Worm (Caenorhabditis elegans) whole organism, L1 larva: ENCODE results near the gene H03E18.1.

Experiments used
- Y116A8C.19 ChIP-seq: sonication (generic microtip); optimal IDR thresholded peaks from 2 replicates; lab custom pipeline; 2016; ENCODE audit warnings: missing compliant biosample characterization, missing genetic modification characterization, borderline replicate concordance
- ama-1 ChIP-seq: fragments of 150-350 bp; optimal IDR thresholded peaks from 2 replicates; lab custom pipeline; 2014
- blmp-1 ChIP-seq: fragments of 150-350 bp; optimal IDR thresholded peaks from 2 replicates; lab custom pipeline; 2014; ENCODE audit warnings: missing biosample characterization, missing genetic modification characterization
- ceh-63 ChIP-seq: fragments of 200-800 bp; sonication (Bioruptor generic); optimal IDR thresholded peaks from 2 replicates; lab custom pipeline; 2018; ENCODE audit warnings: mild to moderate bottlenecking, missing genetic modification characterization, missing compliant biosample characterization
- ceh-8 ChIP-seq: fragments of 200-800 bp; sonication (Bioruptor generic); optimal IDR thresholded peaks from 2 replicates; lab custom pipeline; 2018; ENCODE audit warnings: mild to moderate bottlenecking, missing genetic modification characterization, moderate library complexity, missing compliant biosample characterization
- ceh-82 ChIP-seq, 3 experiments: fragments of 150-350 bp in 1 of 3; sonication (generic microtip) in 2 of 3; optimal IDR thresholded peaks; 2 replicates each; lab custom pipeline; 2014 to 2017; ENCODE audit warnings: missing biosample characterization in 3 of 3, missing genetic modification characterization in 3 of 3
- ceh-88 ChIP-seq: fragments of 200-800 bp; sonication (Bioruptor generic); IDR thresholded peaks from 2 replicates; pipeline ENCODE4 v1.3.6; 2022; ENCODE audit warnings: missing genetic modification characterization, missing compliant biosample characterization
- ces-1 ChIP-seq: fragments of 150-350 bp; optimal IDR thresholded peaks from 2 replicates; lab custom pipeline; 2014; ENCODE audit warnings: missing biosample characterization, missing genetic modification reagents, missing genetic modification characterization
- efl-1 ChIP-seq, 4 experiments: fragments of 150-350 bp; optimal IDR thresholded peaks in 3 of 4; peaks in 1 of 4; 1 replicate in 1 of 4; 2 replicates in 3 of 4; lab custom pipeline; 2014; ENCODE audit warnings: missing biosample characterization in 2 of 4, missing genetic modification characterization in 2 of 4, missing genetic modification reagents in 2 of 4
- efl-3 ChIP-seq: fragments of 200-800 bp; sonication (Bioruptor generic); optimal IDR thresholded peaks from 2 replicates; lab custom pipeline; 2018; ENCODE audit warnings: mild to moderate bottlenecking, missing genetic modification characterization, missing compliant biosample characterization
- egl-13 ChIP-seq: sonication (generic microtip); optimal IDR thresholded peaks from 2 replicates; lab custom pipeline; 2016; ENCODE audit warnings: missing genotype, missing genetic modification reagents, missing genetic modification characterization, missing compliant biosample characterization
- elt-2 ChIP-seq: sonication (generic microtip); optimal IDR thresholded peaks from 2 replicates; lab custom pipeline; 2016; ENCODE audit warnings: missing genetic modification characterization, mild to moderate bottlenecking, inconsistent platforms, missing compliant biosample characterization, missing genetic modification reagents
- fkh-10 ChIP-seq: sonication (generic microtip); optimal IDR thresholded peaks from 2 replicates; lab custom pipeline; 2017; ENCODE audit warnings: missing biosample characterization, missing genetic modification reagents, missing genetic modification characterization
- grh-1 ChIP-seq: fragments of 200-800 bp; sonication (Bioruptor generic); IDR thresholded peaks from 2 replicates; pipeline ENCODE4 v1.3.6; 2022; ENCODE audit warnings: missing genetic modification reagents, missing genetic modification characterization, missing compliant biosample characterization
- hlh-17 ChIP-seq: fragments of 200-800 bp; sonication (Bioruptor generic); optimal IDR thresholded peaks from 2 replicates; lab custom pipeline; 2018; ENCODE audit warnings: missing genetic modification characterization, mild to moderate bottlenecking, missing compliant biosample characterization, moderate library complexity, borderline replicate concordance
- irx-1 ChIP-seq: sonication (generic microtip); optimal IDR thresholded peaks from 2 replicates; lab custom pipeline; 2016; ENCODE audit warnings: missing genetic modification characterization, missing compliant biosample characterization
- isw-1 ChIP-seq: fragments of 200-800 bp; sonication (Bioruptor generic); IDR thresholded peaks from 2 replicates; pipeline ENCODE4 v1.3.6; 2022; ENCODE audit warnings: missing genetic modification characterization, missing compliant biosample characterization
- jun-1 ChIP-seq: fragments of 150-350 bp; optimal IDR thresholded peaks from 2 replicates; lab custom pipeline; 2014; ENCODE audit warnings: missing biosample characterization, missing genetic modification reagents, missing genetic modification characterization
- lin-13 ChIP-seq: fragments of 150-350 bp; optimal IDR thresholded peaks from 2 replicates; lab custom pipeline; 2014; ENCODE audit warnings: missing biosample characterization, missing genetic modification reagents, missing genetic modification characterization
- mab-9 ChIP-seq: fragments of 200-800 bp; sonication (Bioruptor generic); IDR thresholded peaks from 2 replicates; pipeline ENCODE4 v1.3.6; 2022; ENCODE audit warnings: missing genetic modification reagents, missing genetic modification characterization, missing compliant biosample characterization
- nhr-11 ChIP-seq: fragments of 150-350 bp; optimal IDR thresholded peaks from 2 replicates; lab custom pipeline; 2014; ENCODE audit warnings: missing biosample characterization, missing genetic modification characterization
- nhr-19 ChIP-seq: fragments of 200-800 bp; sonication (Bioruptor generic); conservative IDR thresholded peaks from 2 replicates; pipeline ENCODE4 v1.3.6; 2022; ENCODE audit warnings: missing genetic modification characterization, missing compliant biosample characterization
- nhr-20 ChIP-seq: sonication (generic microtip); optimal IDR thresholded peaks from 2 replicates; lab custom pipeline; 2016; ENCODE audit warnings: mild to moderate bottlenecking, missing genetic modification characterization, missing compliant biosample characterization
- nhr-237 ChIP-seq: fragments of 150-350 bp; optimal IDR thresholded peaks from 2 replicates; lab custom pipeline; 2014; ENCODE audit warnings: missing biosample characterization, missing genetic modification characterization
- nhr-28 ChIP-seq: fragments of 150-350 bp; optimal IDR thresholded peaks from 2 replicates; lab custom pipeline; 2014; ENCODE audit warnings: missing biosample characterization, missing genetic modification characterization
- nhr-76 ChIP-seq: sonication (generic microtip); optimal IDR thresholded peaks from 2 replicates; lab custom pipeline; 2017; ENCODE audit warnings: missing biosample characterization, missing genetic modification characterization
- pqm-1 ChIP-seq: sonication (generic microtip); optimal IDR thresholded peaks from 3 replicates; lab custom pipeline; 2017; ENCODE audit warnings: missing biosample characterization, missing genetic modification characterization
- rnt-1 ChIP-seq: sonication (generic microtip); optimal IDR thresholded peaks from 2 replicates; lab custom pipeline; 2016; ENCODE audit warnings: mild to moderate bottlenecking, missing genetic modification characterization, moderate library complexity, missing compliant biosample characterization
- snpc-4 ChIP-seq: fragments of 150-350 bp; optimal IDR thresholded peaks from 2 replicates; lab custom pipeline; 2014; ENCODE audit warnings: missing biosample characterization, missing genetic modification characterization
- sox-4 ChIP-seq: sonication (generic microtip); optimal IDR thresholded peaks from 2 replicates; lab custom pipeline; 2016; ENCODE audit warnings: missing genetic modification characterization, missing compliant biosample characterization
- sptf-1 ChIP-seq: fragments of 150-350 bp; optimal IDR thresholded peaks from 2 replicates; lab custom pipeline; 2014; ENCODE audit warnings: missing biosample characterization, missing genetic modification characterization
- tlp-1 ChIP-seq: fragments of 150-350 bp; optimal IDR thresholded peaks from 2 replicates; lab custom pipeline; 2014; ENCODE audit warnings: missing biosample characterization, missing genetic modification characterization
- unc-98 ChIP-seq: fragments of 200-800 bp; sonication (Bioruptor generic); IDR thresholded peaks from 2 replicates; pipeline ENCODE4 v1.3.6; 2022; ENCODE audit warnings: missing genetic modification characterization, missing compliant biosample characterization
- vab-15 ChIP-seq: sonication (generic microtip); optimal IDR thresholded peaks from 2 replicates; lab custom pipeline; 2017; ENCODE audit warnings: missing genotype, mild to moderate bottlenecking, missing genetic modification characterization, missing compliant biosample characterization

The H03E18.1 gene

DNA sequence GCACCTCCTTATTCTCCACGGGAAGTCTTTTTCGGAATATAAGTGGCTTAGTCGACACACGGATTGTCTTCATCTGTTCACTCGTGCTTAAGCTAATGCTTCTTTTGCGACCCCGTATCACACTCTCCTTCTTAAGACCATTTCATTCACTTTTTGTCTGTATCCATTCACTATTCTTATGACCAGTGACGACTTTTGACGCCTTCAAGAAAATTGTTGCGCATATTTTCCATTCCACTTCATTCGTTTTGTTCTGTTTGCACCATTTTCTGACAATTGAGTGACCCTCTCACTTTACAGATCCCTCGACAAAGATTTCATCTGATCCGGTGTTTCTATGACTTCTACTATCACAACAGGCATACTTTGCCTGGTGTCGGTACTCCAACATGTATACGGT is at the start of gene H03E18.1:
Gene H03E18.1, plus strand, starts transcription at position 301 of the 400 bp plus-strand sequence.
- TF ChIP-seq jun-1 (tag; lab: Kevin White, UChicago) (no peak), ceh-63 (GFP tag; lab: Kevin White, UChicago) (no peak), sox-4 (tag; lab: Kevin White, UChicago) (no peak), snpc-4 (tag; lab: Kevin White, UChicago) (no peak), ceh-8 (no peak), efl-1 (optimal IDR thresholded peaks at IDR 0.05; lab: Kevin White, UChicago) (no peak), efl-1 (GFP tag; optimal IDR thresholded peaks at IDR 0.05 in 1 of 2; lab: Kevin White, UChicago) (peak in 1 of 2 experiments; percentile 44), ceh-88 (no peak), nhr-237 (tag; lab: Kevin White, UChicago) (no peak), hlh-17 (GFP tag; lab: Kevin White, UChicago) (no peak)
- TF ChIP-seq, all 84 proteins: peak for 1

DNA sequence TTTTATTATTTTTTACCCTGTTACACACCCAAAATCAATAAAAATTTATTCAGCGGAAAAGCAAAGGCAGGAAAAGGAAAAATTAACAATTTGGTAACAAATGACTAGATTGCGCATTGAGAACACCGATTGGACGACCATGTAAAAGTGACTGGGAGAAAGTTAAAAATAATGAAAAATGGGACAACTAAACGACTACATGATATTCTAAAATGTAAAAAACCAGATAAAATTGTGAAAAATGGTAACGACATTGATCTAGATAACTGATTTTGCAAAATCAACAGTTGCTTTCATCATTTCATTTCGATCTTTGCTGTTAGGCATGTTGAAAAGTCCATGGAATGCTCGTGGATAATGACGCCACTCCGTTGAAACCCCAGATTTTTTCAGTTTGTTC is 47.9 kb upstream of the H03E18.1 start:
- TF ChIP-seq vab-15 (tag; lab: Kevin White, UChicago) (no peak), nhr-20 (tag; lab: Kevin White, UChicago) (no peak), nhr-11 (tag; lab: Kevin White, UChicago) (no peak), sptf-1 (tag; lab: Kevin White, UChicago) (no peak), nhr-28 (tag; lab: Kevin White, UChicago) (no peak), irx-1 (tag; lab: Kevin White, UChicago) (no peak), hlh-17 (GFP tag; lab: Kevin White, UChicago) (no peak), rnt-1 (tag; lab: Kevin White, UChicago) (no peak), tlp-1 (tag; lab: Kevin White, UChicago) (no peak), lin-13 (no peak), Y116A8C.19 (no peak), nhr-76 (tag; lab: Kevin White, UChicago) (no peak), unc-98 (GFP tag; lab: Robert Waterston, UW) (no peak), fkh-10 (GFP tag; lab: Kevin White, UChicago) (no peak), pqm-1 (tag; lab: Kevin White, UChicago) (no peak), ces-1 (GFP tag; lab: Kevin White, UChicago) (no peak), nhr-19 (GFP tag; lab: Robert Waterston, UW) (no peak), ceh-82 (tag; optimal IDR thresholded peaks at IDR 0.05; lab: Kevin White, UChicago) (no peak), elt-2 (tag; lab: Kevin White, UChicago) (no peak), ama-1 (lab: Kevin White, UChicago) (no peak)

DNA sequence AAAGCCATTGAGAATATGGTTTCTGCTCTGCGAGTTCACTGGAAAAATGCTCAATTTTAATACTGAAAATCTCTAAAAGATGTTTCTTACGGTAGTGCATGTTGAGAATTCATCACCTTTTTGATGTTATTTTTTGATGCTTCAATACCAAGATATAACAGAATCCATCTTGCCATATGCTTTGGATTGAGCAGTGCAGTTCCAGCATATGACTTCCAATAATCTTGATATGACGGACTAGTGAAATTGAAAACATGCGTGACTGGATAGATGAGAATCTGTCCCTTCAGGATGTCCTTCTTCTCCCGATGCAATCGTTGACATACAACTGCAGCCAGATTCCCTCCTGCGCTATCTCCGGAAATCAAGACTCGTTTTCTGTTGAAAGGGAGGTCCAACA is 46.7 kb upstream of the H03E18.1 start:
- no peak for TF ChIP-seq egl-13
- TF ChIP-seq blmp-1 (tag; lab: Kevin White, UChicago), result peak; percentile 48

DNA sequence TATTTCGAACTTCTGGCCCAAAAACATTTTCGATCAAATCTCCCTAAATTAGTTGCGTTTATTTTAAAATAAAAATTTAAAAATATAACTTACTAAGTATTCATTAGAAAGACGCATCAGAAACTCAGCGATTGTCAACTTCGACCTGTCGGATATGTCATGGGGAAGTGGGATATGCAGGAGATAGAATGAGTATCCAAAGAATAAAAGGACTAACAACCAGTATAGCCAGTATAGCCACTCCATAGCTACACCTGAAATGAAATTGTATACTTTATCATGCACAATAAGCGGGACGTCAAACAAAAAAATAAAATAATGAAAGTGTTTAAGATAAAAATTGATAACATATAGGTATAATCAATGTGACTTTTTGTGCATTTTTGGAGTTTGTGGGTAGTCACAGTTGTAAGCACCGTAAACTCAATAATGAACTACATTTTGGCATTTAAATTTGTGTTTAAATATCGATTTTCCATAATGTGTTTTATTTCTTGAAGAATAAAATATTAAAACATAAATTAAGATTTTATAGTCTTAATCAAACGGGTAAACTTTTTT is 44.5 kb upstream of the H03E18.1 start, which contains the start of gene F16F9.4:
Gene F16F9.4, minus strand, starts transcription at position 276 of the 561 bp plus-strand sequence.
- no peak for TF ChIP-seq efl-3 (GFP tag; lab: Kevin White, UChicago)
- no peak for TF ChIP-seq nhr-237 (tag; lab: Kevin White, UChicago)
- no peak for TF ChIP-seq mab-9 (GFP tag; lab: Robert Waterston, UW)
- TF ChIP-seq elt-2 (tag; lab: Kevin White, UChicago), result peak; percentile 54
- TF ChIP-seq pqm-1 (tag; lab: Kevin White, UChicago), result no peak
- TF ChIP-seq efl-1 (optimal IDR thresholded peaks at IDR 0.05; lab: Kevin White, UChicago), result no peak
- peak in 1 of 2 experiments; percentile 68 for TF ChIP-seq efl-1 (GFP tag; optimal IDR thresholded peaks at IDR 0.05 in 1 of 2; lab: Kevin White, UChicago)

DNA sequence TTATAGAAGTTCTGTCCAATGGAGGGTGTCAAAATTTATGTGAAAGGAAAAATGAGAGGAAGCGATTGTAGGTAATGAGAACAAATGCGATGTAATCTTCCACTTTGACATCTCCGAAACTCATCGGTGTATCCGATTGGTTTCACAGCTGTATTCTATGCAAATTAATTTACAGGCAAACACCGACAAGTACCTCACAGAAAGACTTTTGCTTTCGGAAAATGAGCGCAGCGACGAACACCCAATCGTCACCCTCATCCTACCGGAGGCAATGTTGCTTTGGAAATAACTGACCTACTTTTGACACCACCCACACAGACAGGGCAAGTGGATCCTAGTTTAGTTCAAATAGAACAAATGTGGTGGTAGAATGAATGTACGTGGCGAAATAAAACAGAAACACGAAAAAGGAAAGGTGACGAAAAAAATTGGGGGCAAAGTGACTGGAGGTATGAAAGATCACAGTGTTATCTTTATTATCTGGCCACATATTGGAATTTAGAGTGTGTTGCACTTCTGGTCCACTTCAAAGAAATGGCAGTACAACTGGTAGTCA is 43.7 kb upstream of the H03E18.1 start:
- TF ChIP-seq grh-1 (GFP tag; lab: Robert Waterston, UW) (no peak), isw-1 (no peak), blmp-1 (tag; lab: Kevin White, UChicago) (peak; percentile 57)
